Worm (Caenorhabditis elegans) whole organism, L3 larva: ENCODE data around the gene F02C12.1.

Experiments used
- R02D3.7 ChIP-seq: fragments of 150-350 bp; optimal IDR thresholded peaks from 2 replicates; lab custom pipeline; 2014; ENCODE audit warnings: missing biosample characterization, missing genetic modification characterization
- ZK546.5 ChIP-seq: sonication (generic microtip); optimal IDR thresholded peaks from 2 replicates; lab custom pipeline; 2017; ENCODE audit warnings: missing biosample characterization, missing genetic modification characterization
- aly-2 ChIP-seq: fragments of 150-350 bp; optimal IDR thresholded peaks from 2 replicates; lab custom pipeline; 2014; ENCODE audit warnings: missing biosample characterization, missing genetic modification characterization
- ceh-16 ChIP-seq: sonication (generic microtip); optimal IDR thresholded peaks from 2 replicates; lab custom pipeline; 2017; ENCODE audit warnings: missing biosample characterization, missing genetic modification characterization
- ceh-28 ChIP-seq: fragments of 150-350 bp; optimal IDR thresholded peaks from 2 replicates; lab custom pipeline; 2014; ENCODE audit warnings: missing biosample characterization, missing genetic modification reagents, missing genetic modification characterization
- ceh-82 ChIP-seq: fragments of 150-350 bp; optimal IDR thresholded peaks from 2 replicates; lab custom pipeline; 2014; ENCODE audit warnings: missing biosample characterization, missing genetic modification characterization
- ceh-9 ChIP-seq: sonication (generic microtip); optimal IDR thresholded peaks from 2 replicates; lab custom pipeline; 2018; ENCODE audit warnings: missing biosample characterization, missing genetic modification characterization
- egl-27 ChIP-seq: sonication (generic microtip); optimal IDR thresholded peaks from 4 replicates; lab custom pipeline; 2017; ENCODE audit warnings: missing biosample characterization, missing genetic modification reagents, missing genetic modification characterization
- elt-2 ChIP-seq: sonication (generic microtip); optimal IDR thresholded peaks from 2 replicates; lab custom pipeline; 2016; ENCODE audit warnings: missing genetic modification reagents, mild to moderate bottlenecking, missing genetic modification characterization, missing compliant biosample characterization
- eor-1 ChIP-seq, 2 experiments: fragments of 150-350 bp; optimal IDR thresholded peaks; 2 replicates each; lab custom pipeline; 2014 to 2018; ENCODE audit warnings: missing biosample characterization in 2 of 2, missing genetic modification characterization in 2 of 2
- fkh-10 ChIP-seq: sonication (generic microtip); optimal IDR thresholded peaks from 2 replicates; lab custom pipeline; 2017; ENCODE audit warnings: missing biosample characterization, missing genetic modification reagents, missing genetic modification characterization
- fkh-2 ChIP-seq: fragments of 150-350 bp; optimal IDR thresholded peaks from 2 replicates; lab custom pipeline; 2014; ENCODE audit warnings: missing biosample characterization, missing genetic modification reagents, missing genetic modification characterization
- fos-1 ChIP-seq: fragments of 150-350 bp; optimal IDR thresholded peaks from 2 replicates; lab custom pipeline; 2014; ENCODE audit warnings: missing biosample characterization, missing genetic modification characterization
- jun-1 ChIP-seq: fragments of 150-350 bp; optimal IDR thresholded peaks from 2 replicates; lab custom pipeline; 2014; ENCODE audit warnings: missing biosample characterization, missing genetic modification reagents, missing genetic modification characterization
- lin-15B ChIP-seq: fragments of 150-350 bp; optimal IDR thresholded peaks from 2 replicates; lab custom pipeline; 2014; ENCODE audit warnings: missing biosample characterization, missing genetic modification characterization
- lin-39 ChIP-seq: fragments of 150-350 bp; optimal IDR thresholded peaks from 2 replicates; lab custom pipeline; 2018; ENCODE audit warnings: missing biosample characterization, missing genetic modification reagents, missing genetic modification characterization
- lsy-12 ChIP-seq: sonication (generic microtip); optimal IDR thresholded peaks from 2 replicates; lab custom pipeline; 2016; ENCODE audit warnings: mild to moderate bottlenecking, missing genetic modification characterization, missing compliant biosample characterization
- mdl-1 ChIP-seq: fragments of 150-350 bp; optimal IDR thresholded peaks from 2 replicates; lab custom pipeline; 2014; ENCODE audit warnings: missing biosample characterization, missing genetic modification characterization
- mml-1 ChIP-seq: fragments of 150-350 bp; sonication (generic microtip); optimal IDR thresholded peaks from 3 replicates; lab custom pipeline; 2014; ENCODE audit warnings: missing biosample characterization, missing genetic modification characterization
- nhr-11 ChIP-seq: fragments of 150-350 bp; optimal IDR thresholded peaks from 2 replicates; lab custom pipeline; 2014; ENCODE audit warnings: missing biosample characterization, missing genetic modification characterization
- nhr-23 ChIP-seq: fragments of 150-350 bp; optimal IDR thresholded peaks from 2 replicates; lab custom pipeline; 2014; ENCODE audit warnings: missing biosample characterization, missing genetic modification reagents, missing genetic modification characterization
- nhr-237 ChIP-seq: fragments of 150-350 bp; optimal IDR thresholded peaks from 2 replicates; lab custom pipeline; 2014; ENCODE audit warnings: missing biosample characterization, missing genetic modification characterization
- nhr-25 ChIP-seq: sonication (generic microtip); optimal IDR thresholded peaks from 2 replicates; lab custom pipeline; 2017; ENCODE audit warnings: missing biosample characterization, missing genetic modification characterization
- nhr-28 ChIP-seq: fragments of 150-350 bp; optimal IDR thresholded peaks from 2 replicates; lab custom pipeline; 2014; ENCODE audit warnings: missing biosample characterization, missing genetic modification characterization
- nhr-43 ChIP-seq: sonication (generic microtip); optimal IDR thresholded peaks from 2 replicates; lab custom pipeline; 2016; ENCODE audit warnings: mild to moderate bottlenecking, missing genetic modification characterization, missing compliant biosample characterization; ENCODE audit not compliant: poor library complexity, severe bottlenecking
- nhr-77 ChIP-seq: fragments of 150-350 bp; optimal IDR thresholded peaks from 2 replicates; lab custom pipeline; 2014; ENCODE audit warnings: missing biosample characterization, missing genetic modification characterization
- pha-4 ChIP-seq: fragments of 150-350 bp; optimal IDR thresholded peaks from 2 replicates; lab custom pipeline; 2014; ENCODE audit warnings: missing biosample characterization, missing genetic modification reagents, missing genetic modification characterization
- sea-2 ChIP-seq: fragments of 150-350 bp; sonication (generic microtip); optimal IDR thresholded peaks from 4 replicates; lab custom pipeline; 2014; ENCODE audit warnings: missing biosample characterization, missing genetic modification reagents, missing genetic modification characterization
- skn-1 ChIP-seq: fragments of 150-350 bp; optimal IDR thresholded peaks from 2 replicates; lab custom pipeline; 2014; ENCODE audit warnings: missing biosample characterization, missing genetic modification characterization
- snpc-4 ChIP-seq: fragments of 150-350 bp; optimal IDR thresholded peaks from 2 replicates; lab custom pipeline; 2014; ENCODE audit warnings: missing biosample characterization, missing genetic modification characterization
- tbx-2 ChIP-seq: sonication (generic microtip); optimal IDR thresholded peaks from 2 replicates; lab custom pipeline; 2016; ENCODE audit warnings: mild to moderate bottlenecking, missing genetic modification characterization, missing compliant biosample characterization
- unc-39 ChIP-seq: sonication (generic microtip); optimal IDR thresholded peaks from 4 replicates; lab custom pipeline; 2017; ENCODE audit warnings: missing biosample characterization, missing genetic modification characterization
- unc-62 ChIP-seq: fragments of 150-350 bp; sonication (generic microtip); optimal IDR thresholded peaks from 4 replicates; lab custom pipeline; 2014; ENCODE audit warnings: missing biosample characterization, missing genetic modification reagents, missing genetic modification characterization
- ztf-11 ChIP-seq: fragments of 150-350 bp; optimal IDR thresholded peaks from 2 replicates; lab custom pipeline; 2014; ENCODE audit warnings: missing biosample characterization, missing genetic modification characterization
- ztf-4 ChIP-seq: fragments of 150-350 bp; optimal IDR thresholded peaks from 2 replicates; lab custom pipeline; 2014; ENCODE audit warnings: missing biosample characterization, missing genetic modification characterization

The F02C12.1 gene

ce11 chrX:13376185-13376584, 25.7 kb upstream of the F02C12.1 start:
- TF ChIP-seq snpc-4 (tag; lab: Kevin White, UChicago), result no peak
- no peak for TF ChIP-seq ZK546.5 (tag; lab: Kevin White, UChicago)
- TF ChIP-seq ztf-4 (tag; lab: Kevin White, UChicago), result no peak
- no peak for TF ChIP-seq nhr-28 (tag; lab: Kevin White, UChicago)
- TF ChIP-seq nhr-11, result no peak
- TF ChIP-seq pha-4, result no peak
- no peak for TF ChIP-seq aly-2 (tag; lab: Kevin White, UChicago)
- TF ChIP-seq egl-27 (tag; lab: Kevin White, UChicago), result no peak
- TF ChIP-seq R02D3.7, result no peak
- no peak for TF ChIP-seq nhr-43 (tag; lab: Kevin White, UChicago)
- TF ChIP-seq unc-62, result no peak
- TF ChIP-seq mdl-1 (tag; lab: Kevin White, UChicago), result no peak
- TF ChIP-seq, all 47 proteins: peak for 0

- TF ChIP-seq elt-2 (tag; lab: Kevin White, UChicago) (no peak), eor-1 (tag; optimal IDR thresholded peaks at IDR 0.05; lab: Kevin White, UChicago) (no peak), nhr-77 (tag; lab: Kevin White, UChicago) (no peak), jun-1 (tag; lab: Kevin White, UChicago) (no peak), sea-2 (GFP tag; lab: Kevin White, UChicago) (no peak), unc-39 (tag; lab: Kevin White, UChicago) (no peak), ZK546.5 (tag; lab: Kevin White, UChicago) (no peak), fkh-10 (no peak), unc-62 (no peak), skn-1 (tag; lab: Kevin White, UChicago) (no peak), ceh-9 (no peak), nhr-23 (tag; lab: Kevin White, UChicago) (no peak), nhr-237 (tag; lab: Kevin White, UChicago) (no peak), lsy-12 (tag; lab: Kevin White, UChicago) (no peak), tbx-2 (no peak), fos-1 (tag; lab: Kevin White, UChicago) (no peak), ceh-28 (tag; lab: Kevin White, UChicago) (no peak), ceh-82 (tag; lab: Kevin White, UChicago) (no peak), fkh-2 (no peak), lin-39 (tag; lab: Kevin White, UChicago) (no peak)
These were observed 25.0 kb upstream of the F02C12.1 start, which contains the start of the genes C49F8.14 and gem-1 for ce11 chrX:13376851-13377250. TSS of gene C49F8.14 (minus strand) at chrX:13376949. TSS of gene gem-1 (minus strand) at chrX:13376992.

- TF ChIP-seq ztf-11 (tag; lab: Kevin White, UChicago) (no peak), nhr-11 (peak; percentile 84)
- TF ChIP-seq, all 47 proteins: peak for 1
These were observed 22.8 kb upstream of the F02C12.1 start for ce11 chrX:13379072-13379471.

- TF ChIP-seq lin-39 (tag; lab: Kevin White, UChicago) (no peak), pha-4 (no peak), nhr-25 (no peak), mdl-1 (tag; lab: Kevin White, UChicago) (no peak), unc-39 (tag; lab: Kevin White, UChicago) (no peak), fkh-10 (no peak), lin-15B (tag; lab: Kevin White, UChicago) (no peak), skn-1 (tag; lab: Kevin White, UChicago) (no peak), mml-1 (tag; lab: Kevin White, UChicago) (no peak), ceh-82 (tag; lab: Kevin White, UChicago) (no peak), ztf-4 (tag; lab: Kevin White, UChicago) (no peak), nhr-28 (tag; lab: Kevin White, UChicago) (no peak), ceh-16 (tag; lab: Kevin White, UChicago) (no peak)
These were observed 20.7 kb upstream of the F02C12.1 start for ce11 chrX:13380988-13381742.
